Fruit fly (Drosophila melanogaster) whole organism, embryonic: ENCODE results near the gene CG14085.

Experiments
- Antp ChIP-seq: fragments of 200-800 bp; sonication (Bioruptor generic); optimal IDR thresholded peaks from 3 replicates; lab custom pipeline; 2016; ENCODE audit warnings: missing biosample characterization, missing genetic modification characterization
- Atf6 ChIP-seq: fragments of 200-800 bp; sonication (Bioruptor generic); IDR thresholded peaks from 2 replicates; pipeline ENCODE4 v1.3.6; 2022; ENCODE audit warnings: missing biosample characterization, missing genetic modification characterization
- CG10366 ChIP-seq: fragments of 200-800 bp; sonication (Bioruptor generic); IDR thresholded peaks from 2 replicates; pipeline ENCODE4 v1.3.6; 2022; ENCODE audit warnings: missing biosample characterization, missing genetic modification characterization
- CG10654 ChIP-seq: fragments of 200-800 bp; sonication (Bioruptor generic); optimal IDR thresholded peaks from 2 replicates; lab custom pipeline; 2016; ENCODE audit warnings: missing biosample characterization, missing genetic modification characterization
- CG11456 ChIP-seq: fragments of 200-800 bp; sonication (Bioruptor generic); IDR thresholded peaks from 3 replicates; pipeline ENCODE4 v1.3.6; 2022; ENCODE audit warnings: missing biosample characterization, missing genetic modification characterization
- CG12769 ChIP-seq: fragments of 200-800 bp; sonication (Bioruptor generic); optimal IDR thresholded peaks from 2 replicates; lab custom pipeline; 2019; ENCODE audit warnings: missing biosample characterization, mild to moderate bottlenecking, missing genetic modification characterization, moderate library complexity
- CG13894 ChIP-seq: fragments of 200-800 bp; sonication (Bioruptor generic); optimal IDR thresholded peaks from 3 replicates; lab custom pipeline; 2018; ENCODE audit warnings: missing biosample characterization, mild to moderate bottlenecking, missing genetic modification characterization, moderate library complexity
- CG1529 ChIP-seq: fragments of 200-800 bp; sonication (Bioruptor generic); optimal IDR thresholded peaks from 3 replicates; lab custom pipeline; 2018; ENCODE audit warnings: missing biosample characterization, missing genetic modification characterization
- CG17568 ChIP-seq: fragments of 200-800 bp; sonication (Bioruptor generic); optimal IDR thresholded peaks from 2 replicates; lab custom pipeline; 2018; ENCODE audit warnings: missing biosample characterization, mild to moderate bottlenecking, missing genetic modification characterization, moderate library complexity
- CG18599 ChIP-seq: fragments of 200-800 bp; sonication (Bioruptor generic); optimal IDR thresholded peaks from 3 replicates; lab custom pipeline; 2017; ENCODE audit warnings: missing biosample characterization, missing genetic modification characterization, mild to moderate bottlenecking, moderate library complexity, missing genetic modification reagents
- CG4707 ChIP-seq: fragments of 200-800 bp; sonication (Bioruptor generic); optimal IDR thresholded peaks from 2 replicates; lab custom pipeline; 2018; ENCODE audit warnings: missing biosample characterization, mild to moderate bottlenecking, missing genetic modification characterization, moderate library complexity
- CG7271 ChIP-seq: fragments of 200-800 bp; sonication (Bioruptor generic); optimal IDR thresholded peaks from 2 replicates; lab custom pipeline; 2018; ENCODE audit warnings: missing biosample characterization, mild to moderate bottlenecking, missing genetic modification characterization, moderate library complexity
- CG7745 ChIP-seq: fragments of 200-800 bp; sonication (Bioruptor generic); optimal IDR thresholded peaks from 2 replicates; lab custom pipeline; 2018; ENCODE audit warnings: missing biosample characterization, mild to moderate bottlenecking, missing genetic modification characterization, moderate library complexity
- CG7987 ChIP-seq: fragments of 200-800 bp; sonication (Bioruptor generic); optimal IDR thresholded peaks from 2 replicates; lab custom pipeline; 2018; ENCODE audit warnings: missing biosample characterization, mild to moderate bottlenecking, missing genetic modification characterization, moderate library complexity
- CG8089 ChIP-seq: fragments of 200-800 bp; sonication (Bioruptor generic); optimal IDR thresholded peaks from 3 replicates; lab custom pipeline; 2016; ENCODE audit warnings: missing biosample characterization, missing genetic modification characterization
- CG9932 ChIP-seq: fragments of 200-800 bp; sonication (Bioruptor generic); IDR thresholded peaks from 2 replicates; pipeline ENCODE4 v1.3.6; 2022; ENCODE audit warnings: missing biosample characterization, missing genetic modification characterization
- D ChIP-seq, 2 experiments: fragments of 200-800 bp in 1 of 2; fragments of >200 bp in 1 of 2; sonication (Bioruptor generic) in 1 of 2; optimal IDR thresholded peaks; 2 replicates in 1 of 2; 3 replicates in 1 of 2; lab custom pipeline; 2017; ENCODE audit warnings: mild to moderate bottlenecking in 1 of 2, missing biosample characterization in 1 of 2, missing genetic modification characterization in 1 of 2, missing genetic modification reagents in 1 of 2
- Drgx ChIP-seq: fragments of 200-800 bp; sonication (Bioruptor generic); IDR thresholded peaks from 2 replicates; pipeline ENCODE4 v1.3.6; 2022; ENCODE audit warnings: missing biosample characterization, missing genetic modification characterization
- GATAe ChIP-seq: fragments of 200-800 bp; sonication (Bioruptor generic); conservative IDR thresholded peaks from 2 replicates; pipeline ENCODE4 v1.3.6; 2022; ENCODE audit warnings: missing biosample characterization, missing genetic modification characterization
- Gsc ChIP-seq: fragments of 200-800 bp; sonication (Bioruptor generic); IDR thresholded peaks from 2 replicates; pipeline ENCODE4 v1.3.6; 2022; ENCODE audit warnings: missing biosample characterization, missing genetic modification characterization
- Hand ChIP-seq: fragments of 200-800 bp; sonication (Bioruptor generic); optimal IDR thresholded peaks from 2 replicates; lab custom pipeline; 2017; ENCODE audit warnings: mild to moderate bottlenecking, missing biosample characterization, missing genetic modification reagents, missing genetic modification characterization
- Hmr ChIP-seq: fragments of 200-800 bp; sonication (Bioruptor generic); optimal IDR thresholded peaks from 3 replicates; lab custom pipeline; 2017; ENCODE audit warnings: mild to moderate bottlenecking, missing biosample characterization, missing genetic modification reagents, missing genetic modification characterization
- Hr51 ChIP-seq, 2 experiments: fragments of 200-800 bp; sonication (Bioruptor generic); optimal IDR thresholded peaks; 2 replicates in 1 of 2; 3 replicates in 1 of 2; lab custom pipeline; 2016 to 2018; ENCODE audit warnings: missing biosample characterization in 2 of 2, missing genetic modification characterization in 2 of 2, mild to moderate bottlenecking in 1 of 2, moderate library complexity in 1 of 2
- Med ChIP-seq: fragments of 200-800 bp; sonication (Bioruptor generic); peaks from one replicate; lab custom pipeline; 2016; ENCODE audit warnings: missing biosample characterization, missing genetic modification characterization, mild to moderate bottlenecking, inconsistent platforms, moderate library complexity
- Optix ChIP-seq: fragments of 200-800 bp; sonication (Bioruptor generic); IDR thresholded peaks from 3 replicates; pipeline ENCODE4 v1.3.6; 2022; ENCODE audit warnings: missing biosample characterization, missing genetic modification characterization
- Rx ChIP-seq: fragments of 200-800 bp; sonication (Bioruptor generic); IDR thresholded peaks from 2 replicates; pipeline ENCODE4 v1.3.6; 2022; ENCODE audit warnings: missing biosample characterization, missing genetic modification characterization
- Sox100B ChIP-seq: fragments of 200-800 bp; sonication (Bioruptor generic); optimal IDR thresholded peaks from 3 replicates; lab custom pipeline; 2018; ENCODE audit warnings: missing biosample characterization, mild to moderate bottlenecking, missing genetic modification characterization
- az2 ChIP-seq: fragments of 200-800 bp; sonication (Bioruptor generic); optimal IDR thresholded peaks from 3 replicates; lab custom pipeline; 2016; ENCODE audit warnings: missing biosample characterization, missing genetic modification characterization
- caup ChIP-seq: fragments of 200-800 bp; sonication (Bioruptor generic); optimal IDR thresholded peaks from 3 replicates; lab custom pipeline; 2017; ENCODE audit warnings: missing biosample characterization, mild to moderate bottlenecking, missing genetic modification characterization, moderate library complexity; ENCODE audit not compliant: severe bottlenecking
- ci ChIP-seq: fragments of 200-800 bp; sonication (Bioruptor generic); IDR thresholded peaks from 3 replicates; pipeline ENCODE4 v1.3.6; 2022; ENCODE audit warnings: missing biosample characterization, missing genetic modification characterization
- corto ChIP-seq: fragments of 200-800 bp; sonication (Bioruptor generic); optimal IDR thresholded peaks from 2 replicates; lab custom pipeline; 2016; ENCODE audit warnings: missing biosample characterization, mild to moderate bottlenecking, missing genetic modification characterization, moderate library complexity
- crp ChIP-seq, 2 experiments: fragments of 200-800 bp; sonication (Bioruptor generic); optimal IDR thresholded peaks; 2 replicates in 1 of 2; 3 replicates in 1 of 2; lab custom pipeline; 2017; ENCODE audit warnings: missing biosample characterization in 2 of 2, missing genetic modification characterization in 2 of 2, mild to moderate bottlenecking in 1 of 2, moderate library complexity in 1 of 2
- cwo ChIP-seq: fragments of 200-800 bp; sonication (Bioruptor generic); optimal IDR thresholded peaks from 3 replicates; lab custom pipeline; 2017; ENCODE audit warnings: missing biosample characterization, missing genetic modification characterization, mild to moderate bottlenecking, moderate library complexity, missing genetic modification reagents
- dysf ChIP-seq: fragments of 200-800 bp; sonication (Bioruptor generic); IDR thresholded peaks from 3 replicates; pipeline ENCODE4 v1.3.6; 2022; ENCODE audit warnings: missing biosample characterization, missing genetic modification characterization
- ems ChIP-seq: fragments of 200-800 bp; sonication (Bioruptor generic); optimal IDR thresholded peaks from 3 replicates; lab custom pipeline; 2016; ENCODE audit warnings: missing biosample characterization, missing genetic modification characterization
- en ChIP-seq: fragments of 200-800 bp; sonication (Bioruptor generic); optimal IDR thresholded peaks from 2 replicates; lab custom pipeline; 2016; ENCODE audit warnings: missing biosample characterization, missing genetic modification characterization
- fru ChIP-seq: fragments of >200 bp; optimal IDR thresholded peaks from 2 replicates; lab custom pipeline; 2017
- gce ChIP-seq: fragments of 200-800 bp; sonication (Bioruptor generic); IDR thresholded peaks from 3 replicates; pipeline ENCODE4 v1.3.6; 2022; ENCODE audit warnings: missing biosample characterization, missing genetic modification characterization
- gcm2 ChIP-seq: fragments of 200-800 bp; sonication (Bioruptor generic); optimal IDR thresholded peaks from 2 replicates; lab custom pipeline; 2016; ENCODE audit warnings: missing biosample characterization, missing genetic modification characterization
- grau ChIP-seq: fragments of 200-800 bp; optimal IDR thresholded peaks from 3 replicates; lab custom pipeline; 2019; ENCODE audit warnings: missing biosample characterization, mild to moderate bottlenecking, missing genetic modification characterization, moderate library complexity
- ken ChIP-seq: fragments of 200-800 bp; sonication (Bioruptor generic); IDR thresholded peaks from 3 replicates; pipeline ENCODE4 v1.3.6; 2022; ENCODE audit warnings: missing biosample characterization, missing genetic modification characterization
- klu ChIP-seq: fragments of 200-800 bp; sonication (Bioruptor generic); IDR thresholded peaks from 2 replicates; pipeline ENCODE4 v1.3.6; 2022; ENCODE audit warnings: missing biosample characterization, missing genetic modification characterization
- lab ChIP-seq: fragments of 200-800 bp; sonication (Bioruptor generic); optimal IDR thresholded peaks from 3 replicates; lab custom pipeline; 2017; ENCODE audit warnings: missing biosample characterization, missing genetic modification characterization, mild to moderate bottlenecking, moderate library complexity, missing genetic modification reagents
- mirr ChIP-seq: fragments of 200-800 bp; sonication (Bioruptor generic); optimal IDR thresholded peaks from 3 replicates; lab custom pipeline; 2018; ENCODE audit warnings: missing biosample characterization, mild to moderate bottlenecking, missing genetic modification characterization
- sens ChIP-seq: fragments of 200-800 bp; sonication (Bioruptor generic); peaks from one replicate; lab custom pipeline; 2016; ENCODE audit warnings: missing biosample characterization, missing genetic modification characterization
- sens-2 ChIP-seq: fragments of 200-800 bp; sonication (Bioruptor generic); IDR thresholded peaks from 2 replicates; pipeline ENCODE4 v1.3.6; 2022; ENCODE audit warnings: missing biosample characterization, missing genetic modification characterization
- slou ChIP-seq: fragments of 200-800 bp; sonication (Bioruptor generic); optimal IDR thresholded peaks from 3 replicates; lab custom pipeline; 2016; ENCODE audit warnings: missing biosample characterization, missing genetic modification characterization
- sna ChIP-seq: fragments of 200-800 bp; sonication (Bioruptor generic); IDR thresholded peaks from 2 replicates; pipeline ENCODE4 v1.3.6; 2022; ENCODE audit warnings: missing biosample characterization, missing genetic modification characterization; ENCODE audit not compliant: partially characterized antibody
- so ChIP-seq: fragments of 200-800 bp; sonication (Bioruptor generic); IDR thresholded peaks from 3 replicates; pipeline ENCODE4 v1.3.6; 2022; ENCODE audit warnings: missing biosample characterization, missing genetic modification characterization
- vvl ChIP-seq: fragments of 200-800 bp; sonication (Bioruptor generic); IDR thresholded peaks from 2 replicates; pipeline ENCODE4 v1.3.6; 2022; ENCODE audit warnings: missing biosample characterization, missing genetic modification characterization

CG14085 gene

dm6 chr3L:19221455-19221854, 47.7 kb upstream of the CG14085 start (continued):
- TF ChIP-seq grau (no peak), D (optimal IDR thresholded peaks at IDR 0.05; lab: Kevin White, UChicago) (no peak), D (GFP tag; optimal IDR thresholded peaks at IDR 0.05; lab: Kevin White, UChicago) (no peak), Antp (GFP tag; lab: Kevin White, UChicago) (no peak), Rx (no peak), CG7745 (tag; lab: Kevin White, UChicago) (no peak), CG4707 (GFP tag; lab: Kevin White, UChicago) (no peak), vvl (GFP tag; lab: Robert Waterston, UW) (no peak), lab (peak; percentile 25), CG10366 (no peak), gce (0 out of 3 replicates have a peak, but pooled peaks have one; percentile 24), Med (GFP tag; lab: Kevin White, UChicago) (peak; percentile 58), gcm2 (GFP tag; lab: Kevin White, UChicago) (no peak), crp (GFP tag; optimal IDR thresholded peaks at IDR 0.05; lab: Kevin White, UChicago) (no peak), fru (lab: Kevin White, UChicago) (no peak), ems (GFP tag; lab: Kevin White, UChicago) (no peak), CG8089 (no peak), CG11456 (GFP tag; lab: Robert Waterston, UW) (no peak), az2 (GFP tag; lab: Kevin White, UChicago) (no peak), dysf (GFP tag; lab: Robert Waterston, UW) (no peak), CG13894 (tag; lab: Kevin White, UChicago) (peak; percentile 43), Hr51 (GFP tag; optimal IDR thresholded peaks at IDR 0.05; lab: Kevin White, UChicago) (no peak), Optix (GFP tag; lab: Robert Waterston, UW) (no peak), sens-2 (no peak), ken (GFP tag; lab: Robert Waterston, UW) (no peak), so (GFP tag; lab: Robert Waterston, UW) (0 out of 3 replicates have a peak, but pooled peaks have one; percentile 39), sens (GFP tag; lab: Kevin White, UChicago) (peak; percentile 51), CG7271 (no peak), Hand (no peak), CG10654 (GFP tag; lab: Kevin White, UChicago) (no peak), Atf6 (GFP tag; lab: Robert Waterston, UW) (0 out of 2 replicates have a peak, but pooled peaks have one; percentile 11), Gsc (GFP tag; lab: Robert Waterston, UW) (no peak), Drgx (no peak), CG1529 (GFP tag; lab: Kevin White, UChicago) (no peak), slou (no peak), CG12769 (tag; lab: Kevin White, UChicago) (peak; percentile 29), ci (GFP tag; lab: Robert Waterston, UW) (0 out of 3 replicates have a peak, but pooled peaks have one; percentile 21), mirr (GFP tag; lab: Kevin White, UChicago) (peak; percentile 1), CG7987 (GFP tag; lab: Kevin White, UChicago) (no peak), Sox100B (GFP tag; lab: Kevin White, UChicago) (no peak), sna (no peak), caup (GFP tag; lab: Kevin White, UChicago) (peak; percentile 2), CG9932 (GFP tag; lab: Robert Waterston, UW) (peak; percentile 10; the same call in 1 of the 2 replicates), klu (GFP tag; lab: Robert Waterston, UW) (no peak), en (GFP tag; lab: Kevin White, UChicago) (no peak), CG18599 (GFP tag; lab: Kevin White, UChicago) (no peak), Hmr (GFP tag; lab: Kevin White, UChicago) (peak; percentile 16), corto (GFP tag; lab: Kevin White, UChicago) (no peak), GATAe (no peak), cwo (GFP tag; lab: Kevin White, UChicago) (peak; percentile 21), CG17568 (no peak)
